Fruit fly (Drosophila melanogaster) whole organism, pupa: Measurements from ENCODE around the gene CG15546.

ENCODE experiments used
- CG12605 ChIP-seq: fragments of 200-800 bp; sonication (Bioruptor generic); IDR thresholded peaks from 2 replicates; pipeline ENCODE4 v1.3.6; 2022; ENCODE audit warnings: missing biosample characterization, missing genetic modification characterization
- CG13204 ChIP-seq: fragments of 200-800 bp; sonication (Bioruptor generic); optimal IDR thresholded peaks from 2 replicates; lab custom pipeline; 2018; ENCODE audit warnings: missing biosample characterization, mild to moderate bottlenecking, missing genetic modification characterization, moderate library complexity
- CG15710 ChIP-seq: fragments of 200-800 bp; sonication (Bioruptor generic); optimal IDR thresholded peaks from 2 replicates; lab custom pipeline; 2018; ENCODE audit warnings: missing biosample characterization, mild to moderate bottlenecking, missing genetic modification characterization, moderate library complexity
- CG17806 ChIP-seq: fragments of 200-800 bp; sonication (Bioruptor generic); optimal IDR thresholded peaks from 2 replicates; lab custom pipeline; 2018; ENCODE audit warnings: missing biosample characterization, mild to moderate bottlenecking, missing genetic modification characterization, moderate library complexity
- CG34367 ChIP-seq: fragments of 200-800 bp; sonication (Bioruptor generic); optimal IDR thresholded peaks from 2 replicates; lab custom pipeline; 2018; ENCODE audit warnings: missing biosample characterization, mild to moderate bottlenecking, missing genetic modification characterization
- CG8159 ChIP-seq: fragments of 200-800 bp; sonication (Bioruptor generic); optimal IDR thresholded peaks from 3 replicates; lab custom pipeline; 2018; ENCODE audit warnings: missing biosample characterization, mild to moderate bottlenecking, missing genetic modification characterization, moderate library complexity
- CG9948 ChIP-seq: fragments of 200-800 bp; sonication (Bioruptor generic); optimal IDR thresholded peaks from 2 replicates; lab custom pipeline; 2018; ENCODE audit warnings: missing biosample characterization, mild to moderate bottlenecking, missing genetic modification characterization, moderate library complexity
- EcR ChIP-seq: fragments of 200-800 bp; sonication (Bioruptor generic); optimal IDR thresholded peaks from 3 replicates; lab custom pipeline; 2019; ENCODE audit warnings: missing biosample characterization, missing genetic modification characterization, mild to moderate bottlenecking, moderate library complexity, missing genetic modification reagents
- Ets98B ChIP-seq: fragments of 200-800 bp; sonication (Bioruptor generic); IDR thresholded peaks from 2 replicates; pipeline ENCODE4 v1.3.6; 2022; ENCODE audit warnings: missing biosample characterization, missing genetic modification characterization
- Pif1A ChIP-seq: fragments of 200-800 bp; sonication (Bioruptor generic); optimal IDR thresholded peaks from 3 replicates; lab custom pipeline; 2016; ENCODE audit warnings: missing biosample characterization, missing genetic modification characterization
- Pif1B ChIP-seq: fragments of 200-800 bp; sonication (Bioruptor generic); optimal IDR thresholded peaks from 3 replicates; lab custom pipeline; 2016; ENCODE audit warnings: missing biosample characterization, missing genetic modification characterization
- Snoo ChIP-seq: fragments of 200-800 bp; sonication (Bioruptor generic); optimal IDR thresholded peaks from 3 replicates; lab custom pipeline; 2017; ENCODE audit warnings: missing biosample characterization, mild to moderate bottlenecking, missing genetic modification characterization, inconsistent platforms
- rn ChIP-seq: fragments of 200-800 bp; sonication (Bioruptor generic); IDR thresholded peaks from 2 replicates; pipeline ENCODE4 v1.3.6; 2022; ENCODE audit warnings: missing biosample characterization, missing genetic modification characterization

DNA sequence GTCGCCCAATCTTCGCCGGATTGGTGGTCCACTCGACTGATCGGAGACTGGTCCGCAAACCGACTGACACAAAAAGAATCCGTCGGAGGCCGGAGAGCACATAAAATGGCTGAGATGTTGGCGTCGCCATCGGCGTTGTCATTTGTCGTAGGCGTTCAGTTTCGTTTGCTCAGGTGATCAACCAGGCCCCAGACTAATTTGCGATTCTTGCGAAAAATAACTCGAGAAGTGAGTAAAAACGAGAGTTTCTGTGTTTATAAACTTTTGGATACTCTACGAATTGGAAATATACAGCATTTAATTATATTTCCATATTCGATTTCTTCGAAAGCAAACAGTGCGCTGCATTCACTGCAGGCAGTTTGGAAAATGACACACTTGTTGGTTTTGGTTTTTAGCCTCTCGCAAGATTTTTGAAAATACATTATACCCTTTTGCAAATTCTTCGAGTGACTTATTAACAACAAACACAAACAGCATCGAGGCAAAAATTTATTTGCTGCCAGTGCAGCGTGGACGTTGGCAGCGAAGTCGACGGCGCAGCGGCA is at the start of gene CG15546:
- TF ChIP-seq EcR (GFP tag; lab: Kevin White, UChicago) (no peak), Pif1A (GFP tag; lab: Kevin White, UChicago) (no peak), Pif1B (GFP tag; lab: Kevin White, UChicago) (no peak), Ets98B (GFP tag; lab: Robert Waterston, UW) (peak; percentile 79), CG9948 (tag; lab: Kevin White, UChicago) (no peak), CG13204 (GFP tag; lab: Kevin White, UChicago) (no peak), CG34367 (tag; lab: Kevin White, UChicago) (no peak), CG15710 (tag; lab: Kevin White, UChicago) (no peak), CG12605 (GFP tag; lab: Robert Waterston, UW) (peak; percentile 32; the same call in 1 of the 2 replicates), CG17806 (tag; lab: Kevin White, UChicago) (no peak), CG8159 (tag; lab: Kevin White, UChicago) (no peak), rn (no peak), Snoo (tag; lab: Kevin White, UChicago) (no peak)
